Fruit fly (Drosophila melanogaster) whole organism, embryonic: ENCODE measurements around the gene Bet3.

ENCODE experiments used
- ATbp ChIP-seq: fragments of 200-800 bp; sonication (Bioruptor generic); optimal IDR thresholded peaks from 2 replicates; lab custom pipeline; 2017; ENCODE audit warnings: missing biosample characterization, mild to moderate bottlenecking, missing genetic modification characterization, missing genetic modification reagents
- Asciz ChIP-seq: fragments of 200-800 bp; sonication (Bioruptor generic); optimal IDR thresholded peaks from 2 replicates; lab custom pipeline; 2017; ENCODE audit warnings: missing biosample characterization, mild to moderate bottlenecking, missing genetic modification characterization, missing genetic modification reagents
- Atf-2 ChIP-seq: fragments of 200-800 bp; sonication (Bioruptor generic); optimal IDR thresholded peaks from 2 replicates; lab custom pipeline; 2016; ENCODE audit warnings: missing biosample characterization, missing genetic modification characterization
- Awh ChIP-seq: fragments of 200-800 bp; sonication (Bioruptor generic); IDR thresholded peaks from 2 replicates; pipeline ENCODE4, ENCODE4 v1.3.6; 2022; ENCODE audit warnings: missing biosample characterization, missing genetic modification characterization
- CG10267 ChIP-seq: fragments of 200-800 bp; sonication (Bioruptor generic); optimal IDR thresholded peaks from 2 replicates; lab custom pipeline; 2018; ENCODE audit warnings: missing biosample characterization, mild to moderate bottlenecking, missing genetic modification characterization, moderate library complexity
- CG10321 ChIP-seq: fragments of 200-800 bp; sonication (Bioruptor generic); IDR thresholded peaks from 2 replicates; pipeline ENCODE4 v1.3.6; 2022; ENCODE audit warnings: missing biosample characterization, missing genetic modification characterization
- CG12942 ChIP-seq: fragments of 200-800 bp; sonication (Bioruptor generic); optimal IDR thresholded peaks from 3 replicates; lab custom pipeline; 2016; ENCODE audit warnings: missing biosample characterization, missing genetic modification characterization
- CG13296 ChIP-seq: fragments of 200-800 bp; sonication (Bioruptor generic); optimal IDR thresholded peaks from 3 replicates; lab custom pipeline; 2018; ENCODE audit warnings: missing biosample characterization, mild to moderate bottlenecking, missing genetic modification characterization
- CG14050 ChIP-seq: fragments of 200-800 bp; sonication (Bioruptor generic); IDR thresholded peaks from 3 replicates; pipeline ENCODE4 v1.3.6; 2022; ENCODE audit warnings: missing biosample characterization, missing genetic modification characterization
- CG17359 ChIP-seq: fragments of 200-800 bp; sonication (Bioruptor generic); optimal IDR thresholded peaks from 3 replicates; lab custom pipeline; 2018; ENCODE audit warnings: missing biosample characterization, mild to moderate bottlenecking, missing genetic modification characterization, moderate library complexity
- CG17385 ChIP-seq: fragments of 200-800 bp; sonication (Bioruptor generic); optimal IDR thresholded peaks from 3 replicates; lab custom pipeline; 2018; ENCODE audit warnings: missing biosample characterization, mild to moderate bottlenecking, missing genetic modification characterization
- CG2678 ChIP-seq: fragments of 200-800 bp; sonication (Bioruptor generic); optimal IDR thresholded peaks from 3 replicates; lab custom pipeline; 2019; ENCODE audit warnings: missing biosample characterization, mild to moderate bottlenecking, missing genetic modification characterization, moderate library complexity
- CG2875 ChIP-seq: fragments of 200-800 bp; sonication (Bioruptor generic); optimal IDR thresholded peaks from 2 replicates; lab custom pipeline; 2017; ENCODE audit warnings: missing biosample characterization, mild to moderate bottlenecking, missing genetic modification characterization, missing genetic modification reagents
- CG33213 ChIP-seq: fragments of 200-800 bp; sonication (Bioruptor generic); optimal IDR thresholded peaks from 3 replicates; lab custom pipeline; 2016; ENCODE audit warnings: missing biosample characterization, missing genetic modification characterization
- CG33557 ChIP-seq: fragments of 200-800 bp; sonication (Bioruptor generic); optimal IDR thresholded peaks from 2 replicates; lab custom pipeline; 2019; ENCODE audit warnings: missing biosample characterization, mild to moderate bottlenecking, missing genetic modification characterization, moderate library complexity
- CG4424 ChIP-seq: fragments of 200-800 bp; sonication (Bioruptor generic); optimal IDR thresholded peaks from 3 replicates; lab custom pipeline; 2016; ENCODE audit warnings: missing biosample characterization, missing genetic modification characterization
- CG8089 ChIP-seq: fragments of 200-800 bp; sonication (Bioruptor generic); optimal IDR thresholded peaks from 3 replicates; lab custom pipeline; 2016; ENCODE audit warnings: missing biosample characterization, missing genetic modification characterization
- CG9817 ChIP-seq: fragments of 200-800 bp; sonication (Bioruptor generic); optimal IDR thresholded peaks from 2 replicates; lab custom pipeline; 2018; ENCODE audit warnings: missing biosample characterization, mild to moderate bottlenecking, missing genetic modification characterization, moderate library complexity
- CG9932 ChIP-seq: fragments of 200-800 bp; sonication (Bioruptor generic); IDR thresholded peaks from 2 replicates; pipeline ENCODE4 v1.3.6; 2022; ENCODE audit warnings: missing biosample characterization, missing genetic modification characterization
- CrebB ChIP-seq: fragments of 200-800 bp; sonication (Bioruptor generic); optimal IDR thresholded peaks from 3 replicates; lab custom pipeline; 2018; ENCODE audit warnings: missing biosample characterization, mild to moderate bottlenecking, missing genetic modification characterization
- D ChIP-seq, 2 experiments: fragments of 200-800 bp in 1 of 2; fragments of >200 bp in 1 of 2; sonication (Bioruptor generic) in 1 of 2; optimal IDR thresholded peaks; 2 replicates in 1 of 2; 3 replicates in 1 of 2; lab custom pipeline; 2017; ENCODE audit warnings: mild to moderate bottlenecking in 1 of 2, missing biosample characterization in 1 of 2, missing genetic modification characterization in 1 of 2, missing genetic modification reagents in 1 of 2
- Dip2 ChIP-seq: fragments of 200-800 bp; sonication (Bioruptor generic); IDR thresholded peaks from 2 replicates; pipeline ENCODE4 v1.3.6; 2022; ENCODE audit warnings: missing biosample characterization, missing genetic modification characterization
- Dip3 ChIP-seq: fragments of 200-800 bp; sonication (Bioruptor generic); optimal IDR thresholded peaks from 3 replicates; lab custom pipeline; 2016; ENCODE audit warnings: missing biosample characterization, missing genetic modification characterization
- Dll ChIP-seq: fragments of 200-800 bp; sonication (Bioruptor generic); IDR thresholded peaks from 4 replicates; pipeline ENCODE4 v1.3.6; 2022; ENCODE audit warnings: missing biosample characterization, missing genetic modification characterization; ENCODE audit not compliant: partially characterized antibody
- ERR ChIP-seq: fragments of 200-800 bp; sonication (Bioruptor generic); optimal IDR thresholded peaks from 2 replicates; lab custom pipeline; 2016; ENCODE audit warnings: missing biosample characterization, missing genetic modification characterization
- H2.0 ChIP-seq: fragments of 200-800 bp; sonication (Bioruptor generic); IDR thresholded peaks from 2 replicates; pipeline ENCODE4 v1.3.6; 2022; ENCODE audit warnings: missing biosample characterization, missing genetic modification characterization
- Hmx ChIP-seq: fragments of 200-800 bp; sonication (Bioruptor generic); optimal IDR thresholded peaks from 2 replicates; lab custom pipeline; 2016; ENCODE audit warnings: missing biosample characterization, missing genetic modification characterization
- Lhr ChIP-seq: fragments of 200-800 bp; sonication (Bioruptor generic); optimal IDR thresholded peaks from 3 replicates; lab custom pipeline; 2017; ENCODE audit warnings: mild to moderate bottlenecking, missing biosample characterization, missing genetic modification reagents, missing genetic modification characterization
- Opbp ChIP-seq: fragments of 200-800 bp; sonication (Bioruptor generic); IDR thresholded peaks from 3 replicates; pipeline ENCODE4 v1.3.6; 2022; ENCODE audit warnings: missing biosample characterization, missing genetic modification characterization; ENCODE audit not compliant: partially characterized antibody
- Optix ChIP-seq: fragments of 200-800 bp; sonication (Bioruptor generic); IDR thresholded peaks from 3 replicates; pipeline ENCODE4 v1.3.6; 2022; ENCODE audit warnings: missing biosample characterization, missing genetic modification characterization
- Sox102F ChIP-seq: fragments of 200-800 bp; sonication (Bioruptor generic); optimal IDR thresholded peaks from 2 replicates; lab custom pipeline; 2018; ENCODE audit warnings: missing biosample characterization, mild to moderate bottlenecking, missing genetic modification characterization, moderate library complexity
- Ssrp ChIP-seq: fragments of 200-800 bp; sonication (Bioruptor generic); optimal IDR thresholded peaks from 2 replicates; lab custom pipeline; 2018; ENCODE audit warnings: missing biosample characterization, mild to moderate bottlenecking, missing genetic modification characterization, moderate library complexity
- Xbp1 ChIP-seq: fragments of 200-800 bp; sonication (Bioruptor generic); optimal IDR thresholded peaks from 3 replicates; lab custom pipeline; 2016; ENCODE audit warnings: missing biosample characterization, mild to moderate bottlenecking, missing genetic modification characterization
- cato ChIP-seq: fragments of 200-800 bp; sonication (Bioruptor generic); optimal IDR thresholded peaks from 2 replicates; lab custom pipeline; 2016; ENCODE audit warnings: missing biosample characterization, missing genetic modification characterization, borderline replicate concordance
- chif ChIP-seq, 2 experiments: fragments of 200-800 bp; sonication (Bioruptor generic); optimal IDR thresholded peaks; 3 replicates each; lab custom pipeline; 2016; ENCODE audit warnings: missing biosample characterization in 2 of 2, missing genetic modification characterization in 2 of 2
- ci ChIP-seq: fragments of 200-800 bp; sonication (Bioruptor generic); IDR thresholded peaks from 3 replicates; pipeline ENCODE4 v1.3.6; 2022; ENCODE audit warnings: missing biosample characterization, missing genetic modification characterization
- crc ChIP-seq: fragments of 200-800 bp; sonication (Bioruptor generic); optimal IDR thresholded peaks from 2 replicates; lab custom pipeline; 2016; ENCODE audit warnings: missing biosample characterization, missing genetic modification characterization
- eve ChIP-seq, 2 experiments: fragments of >200 bp; optimal IDR thresholded peaks; 2 replicates each; lab custom pipeline; 2017; ENCODE audit warnings: missing biosample characterization in 2 of 2, missing genetic modification characterization in 2 of 2
- fd64A ChIP-seq: fragments of 200-800 bp; sonication (Bioruptor generic); optimal IDR thresholded peaks from 3 replicates; lab custom pipeline; 2018; ENCODE audit warnings: missing biosample characterization, mild to moderate bottlenecking, missing genetic modification characterization
- gsb-n ChIP-seq: fragments of 200-800 bp; sonication (Bioruptor generic); optimal IDR thresholded peaks from 3 replicates; lab custom pipeline; 2018; ENCODE audit warnings: missing biosample characterization, mild to moderate bottlenecking, missing genetic modification characterization
- h ChIP-seq: fragments of >200 bp; optimal IDR thresholded peaks from 2 replicates; lab custom pipeline; 2017
- maf-S ChIP-seq: fragments of 200-800 bp; sonication (Bioruptor generic); optimal IDR thresholded peaks from 2 replicates; lab custom pipeline; 2016; ENCODE audit warnings: missing biosample characterization, missing genetic modification characterization
- phol ChIP-seq: fragments of 200-800 bp; sonication (Bioruptor generic); optimal IDR thresholded peaks from 3 replicates; lab custom pipeline; 2018; ENCODE audit warnings: missing biosample characterization, mild to moderate bottlenecking, missing genetic modification characterization, moderate library complexity
- schlank ChIP-seq: fragments of 200-800 bp; sonication (Bioruptor generic); optimal IDR thresholded peaks from 2 replicates; lab custom pipeline; 2018; ENCODE audit warnings: missing biosample characterization, mild to moderate bottlenecking, missing genetic modification characterization
- sisA ChIP-seq: fragments of 200-800 bp; sonication (Bioruptor generic); IDR thresholded peaks from 2 replicates; pipeline ENCODE4 v1.3.6; 2022; ENCODE audit warnings: missing biosample characterization, missing genetic modification characterization
- sqz ChIP-seq: fragments of 200-800 bp; sonication (Bioruptor generic); optimal IDR thresholded peaks from 3 replicates; lab custom pipeline; 2018; ENCODE audit warnings: missing biosample characterization, mild to moderate bottlenecking, missing genetic modification characterization
- sr ChIP-seq: fragments of 200-800 bp; sonication (Bioruptor generic); IDR thresholded peaks from 3 replicates; pipeline ENCODE4 v1.3.6; 2022; ENCODE audit warnings: missing biosample characterization, missing genetic modification characterization
- tin ChIP-seq: fragments of 200-800 bp; sonication (Bioruptor generic); optimal IDR thresholded peaks from 3 replicates; lab custom pipeline; 2016; ENCODE audit warnings: missing biosample characterization, missing genetic modification characterization
- toy ChIP-seq: fragments of 200-800 bp; sonication (Bioruptor generic); IDR thresholded peaks from 2 replicates; pipeline ENCODE4 v1.3.6; 2022; ENCODE audit warnings: missing biosample characterization, missing genetic modification characterization

Bet3 gene

DNA sequence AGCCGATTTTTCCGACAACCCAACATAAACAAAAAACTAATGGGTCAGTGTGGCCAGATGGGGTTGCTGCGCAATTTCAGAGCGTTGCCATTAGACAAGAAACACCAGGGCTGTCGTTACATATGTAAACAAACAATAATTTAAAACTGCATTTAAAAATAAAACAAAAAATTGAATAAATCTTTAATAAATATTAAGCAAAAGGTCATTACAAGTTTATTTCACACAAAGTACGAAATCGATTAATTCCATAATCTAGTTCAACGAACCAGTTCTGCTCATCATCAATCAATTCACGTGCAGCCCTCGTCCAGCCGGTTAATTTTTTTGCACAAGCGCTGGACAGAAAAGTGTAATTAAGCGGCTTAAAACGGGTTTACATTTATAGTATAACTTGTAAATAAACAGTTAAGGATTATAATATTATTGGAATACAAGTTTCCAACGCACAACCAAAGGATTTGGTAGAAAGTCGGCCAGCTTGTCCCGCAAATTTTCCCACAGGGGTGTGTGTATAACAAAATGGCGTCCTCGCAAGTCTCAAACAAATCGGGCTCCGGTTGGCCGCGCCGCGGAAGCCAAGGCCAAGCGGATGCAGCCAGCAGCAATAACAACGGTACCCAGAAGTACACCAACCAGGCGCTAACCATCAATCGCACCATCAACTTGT, 31.2 kb downstream of the Bet3 start, which contains the start of the genes CG4022 and Cpsf5 (continued):
- TF ChIP-seq Xbp1 (GFP tag; lab: Kevin White, UChicago) (peak; percentile 84), CG4424 (GFP tag; lab: Kevin White, UChicago) (peak; percentile 86), eve (GFP tag; optimal IDR thresholded peaks at IDR 0.05; lab: Kevin White, UChicago) (no peak), Dip2 (GFP tag; lab: Robert Waterston, UW) (no peak), CG10321 (GFP tag; lab: Robert Waterston, UW) (peak; percentile 40; the same call in 1 of the 2 replicates), Optix (GFP tag; lab: Robert Waterston, UW) (no peak; the same call in 1 of the 3 replicates), CG2875 (GFP tag; lab: Kevin White, UChicago) (peak; percentile 47), CG2678 (tag; lab: Kevin White, UChicago) (peak; percentile 85), Asciz (peak; percentile 52), toy (peak; percentile 24; the same call in 1 of the 2 replicates), phol (tag; lab: Kevin White, UChicago) (peak; percentile 94), CG9817 (peak; percentile 90), CG10267 (tag; lab: Kevin White, UChicago) (peak; percentile 81), CrebB (tag; lab: Kevin White, UChicago) (peak; percentile 75), Dip3 (GFP tag; lab: Kevin White, UChicago) (peak; percentile 53), Sox102F (GFP tag; lab: Kevin White, UChicago) (peak; percentile 82), Atf-2 (no peak), CG17359 (tag; lab: Kevin White, UChicago) (peak; percentile 74), Awh (GFP tag; lab: Robert Waterston, UW) (peak; percentile 62; the same call in 1 of the 2 replicates), Opbp (no peak), gsb-n (tag; lab: Kevin White, UChicago) (peak; percentile 84), CG17385 (GFP tag; lab: Kevin White, UChicago) (peak; percentile 81), CG14050 (peak; percentile 74), CG8089 (peak; percentile 20), sqz (GFP tag; lab: Kevin White, UChicago) (peak; percentile 84), Ssrp (tag; lab: Kevin White, UChicago) (peak; percentile 84), ERR (GFP tag; lab: Kevin White, UChicago) (no peak), Dll (GFP tag; lab: Robert Waterston, UW) (peak; percentile 50), CG13296 (GFP tag; lab: Kevin White, UChicago) (peak; percentile 72), sr (0 out of 3 replicates have a peak, but pooled peaks have one; percentile 17), Hmx (GFP tag; lab: Kevin White, UChicago) (peak; percentile 44), maf-S (GFP tag; lab: Kevin White, UChicago) (peak; percentile 49), CG33557 (GFP tag; lab: Kevin White, UChicago) (peak; percentile 86), cato (GFP tag; lab: Kevin White, UChicago) (peak; percentile 54), CG9932 (GFP tag; lab: Robert Waterston, UW) (peak; percentile 93), h (no peak), ci (GFP tag; lab: Robert Waterston, UW) (peak; percentile 90), ATbp (GFP tag; lab: Kevin White, UChicago) (peak; percentile 62), Lhr (GFP tag; lab: Kevin White, UChicago) (peak; percentile 80), schlank (tag; lab: Kevin White, UChicago) (peak; percentile 63), CG33213 (GFP tag; lab: Kevin White, UChicago) (peak; percentile 52), chif (GFP tag; optimal IDR thresholded peaks at IDR 0.05; lab: Kevin White, UChicago) (peak; percentile 63 to 70), fd64A (no peak), H2.0 (GFP tag; lab: Robert Waterston, UW) (peak; percentile 81), crc (no peak), CG12942 (GFP tag; lab: Kevin White, UChicago) (peak; percentile 73), sisA (peak; percentile 82), tin (GFP tag; lab: Kevin White, UChicago) (peak; percentile 81), D (optimal IDR thresholded peaks at IDR 0.05; lab: Kevin White, UChicago) (no peak), D (GFP tag; optimal IDR thresholded peaks at IDR 0.05; lab: Kevin White, UChicago) (peak; percentile 75)
